Worm (Caenorhabditis elegans) whole organism, dauer: Measurements from ENCODE around the gene H17B01.2.
"Not testable (repeated sequence)": the region's sequence is repeated elsewhere in the genome, so short reads cannot be mapped to it uniquely, and the experiment has no call there.

ENCODE experiments used
- unc-62 ChIP-seq: sonication (generic microtip); optimal IDR thresholded peaks from 2 replicates; lab custom pipeline; 2017; ENCODE audit warnings: missing biosample characterization, missing genetic modification reagents, missing genetic modification characterization

H17B01.2 gene

ce11 chrII:1470515-1470966, at the start of gene H17B01.2:
Gene H17B01.2, plus strand, starts transcription at chrII:1470565.
- no peak for TF ChIP-seq unc-62

- no peak for TF ChIP-seq unc-62
Measured at ce11 chrII:1420806-1421463, 49.4 kb upstream of the H17B01.2 start.

- TF ChIP-seq unc-62, result no peak
Measured at ce11 chrII:1423660-1424059, 46.7 kb upstream of the H17B01.2 start, which contains the start of gene Y51H7C.10. Gene Y51H7C.10, minus strand, starts transcription at chrII:1423760.

ce11 chrII:1436715-1437114, 33.6 kb upstream of the H17B01.2 start:
- no peak for TF ChIP-seq unc-62

ce11 chrII:1437449-1438335, 32.7 kb upstream of the H17B01.2 start, which contains the start of gene nol-6:
Gene nol-6, minus strand, starts transcription at chrII:1437499.
- no peak for TF ChIP-seq unc-62

- no peak for TF ChIP-seq unc-62
Measured at ce11 chrII:1438336-1438589, 32.1 kb upstream of the H17B01.2 start, which contains the start of gene Y51H7C.3. Gene Y51H7C.3, plus strand, starts transcription at chrII:1438490.

ce11 chrII:1441479-1441878, 28.9 kb upstream of the H17B01.2 start:
- no peak for TF ChIP-seq unc-62

- TF ChIP-seq unc-62, result no peak
Measured at ce11 chrII:1444911-1445310, 25.5 kb upstream of the H17B01.2 start, which contains the start of gene scl-17. Gene scl-17, plus strand, starts transcription at chrII:1445211.

- not testable (repeated sequence) for TF ChIP-seq unc-62
Measured at ce11 chrII:1446696-1447293, 23.6 kb upstream of the H17B01.2 start, which contains the start of gene Y51H7C.12. Gene Y51H7C.12, minus strand, starts transcription at chrII:1446746.

- TF ChIP-seq unc-62, result no peak
Measured at ce11 chrII:1466448-1466847, 3.9 kb upstream of the H17B01.2 start, which contains the start of gene Y51H7C.13. Gene Y51H7C.13, minus strand, starts transcription at chrII:1466548.

- TF ChIP-seq unc-62, result not testable (repeated sequence)
Measured at ce11 chrII:1467711-1468110, 2.7 kb upstream of the H17B01.2 start, which contains the start of gene Y51H7C.1. Gene Y51H7C.1, plus strand, starts transcription at chrII:1467727.

ce11 chrII:1473481-1473880, 3.1 kb downstream of the H17B01.2 start, which contains the start of gene H17B01.5:
Gene H17B01.5, minus strand, starts transcription at chrII:1473581.
- no peak for TF ChIP-seq unc-62

ce11 chrII:1474807-1475206, 4.4 kb downstream of the H17B01.2 start:
- no peak for TF ChIP-seq unc-62

- no peak for TF ChIP-seq unc-62
Measured at ce11 chrII:1475328-1475727, 5.0 kb downstream of the H17B01.2 start.

ce11 chrII:1476016-1476415, 5.7 kb downstream of the H17B01.2 start:
- no peak for TF ChIP-seq unc-62

ce11 chrII:1477295-1477694, 6.9 kb downstream of the H17B01.2 start:
- no peak for TF ChIP-seq unc-62

- no peak for TF ChIP-seq unc-62
Measured at ce11 chrII:1477975-1478374, 7.6 kb downstream of the H17B01.2 start.
